Fruit fly (Drosophila melanogaster) Kc167 (cell line): ENCODE measurements around the gene Arl1.

ENCODE experiments used
- Myc ChIP-seq: fragments of >200 bp; optimal IDR thresholded peaks from 2 replicates; lab custom pipeline; 2017; ENCODE audit warnings: missing external identifiers
- h ChIP-seq: fragments of >200 bp; optimal IDR thresholded peaks from 3 replicates; lab custom pipeline; 2018; ENCODE audit warnings: missing external identifiers
- ttk ChIP-seq: sonication (Bioruptor generic); optimal IDR thresholded peaks from 2 replicates; lab custom pipeline; 2017; ENCODE audit warnings: missing external identifiers

DNA sequence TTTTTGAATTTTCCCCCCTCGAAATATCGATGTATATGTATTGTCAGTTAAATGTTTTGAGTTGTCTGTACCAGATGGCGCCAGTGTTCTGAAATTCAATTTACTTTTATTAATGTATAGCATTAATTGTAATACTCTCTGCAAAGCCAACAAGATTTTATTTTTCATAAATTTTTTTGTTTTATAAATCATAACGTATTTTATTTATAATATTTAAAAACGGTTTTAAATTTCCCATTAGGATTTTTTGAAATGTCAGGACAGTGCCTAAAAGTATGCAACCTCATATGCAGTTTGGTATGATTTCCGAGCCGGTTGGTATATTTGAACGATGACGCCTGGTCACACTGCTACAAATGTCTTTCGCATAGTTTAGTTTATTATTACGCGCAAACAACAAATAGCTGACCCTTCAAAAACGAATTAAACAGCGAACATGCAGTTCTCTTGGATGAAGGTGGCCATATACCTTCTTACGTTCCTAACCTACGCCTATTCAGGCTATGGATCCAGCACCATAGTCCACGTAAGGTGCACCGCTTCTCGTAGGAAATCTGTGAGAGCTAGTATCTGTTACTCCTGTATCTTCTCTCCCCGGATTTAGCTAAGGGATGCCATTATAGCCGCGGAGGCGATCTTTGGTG is 28.0 kb upstream of the Arl1 start, which contains the start of the genes Pka-C3 and GXIVsPLA2:
- no peak for TF ChIP-seq ttk (lab: Kevin White, UChicago)
- TF ChIP-seq Myc, result no peak
- TF ChIP-seq h (lab: Kevin White, UChicago), result no peak
